Worm (Caenorhabditis elegans) whole organism, young adult: ENCODE data around the gene str-217.

ENCODE experiments used
- C06A6.2 ChIP-seq: fragments of 200-800 bp; sonication (Bioruptor generic); conservative IDR thresholded peaks from 2 replicates; pipeline ENCODE4 v1.3.6; 2022; ENCODE audit warnings: missing genetic modification characterization, missing compliant biosample characterization
- C17E4.6 ChIP-seq: fragments of 200-800 bp; sonication (Bioruptor generic); IDR thresholded peaks from 2 replicates; pipeline ENCODE4 v1.3.6; 2022; ENCODE audit warnings: missing genetic modification reagents, missing genetic modification characterization, missing compliant biosample characterization
- F37B4.10 ChIP-seq: fragments of 200-800 bp; sonication (Bioruptor generic); IDR thresholded peaks from 2 replicates; pipeline ENCODE4 v1.3.6; 2022; ENCODE audit warnings: missing genetic modification characterization, missing compliant biosample characterization
- Y53G8AR.9 ChIP-seq: fragments of 200-800 bp; sonication (Bioruptor generic); conservative IDR thresholded peaks from 2 replicates; pipeline ENCODE4 v1.3.6; 2022; ENCODE audit warnings: missing genetic modification reagents, missing genetic modification characterization, missing compliant biosample characterization
- ama-1 ChIP-seq, 3 experiments: fragments of 150-350 bp in 1 of 3; sonication (generic microtip) in 2 of 3; optimal IDR thresholded peaks; 2 replicates each; lab custom pipeline; 2014 to 2018; ENCODE audit warnings: missing biosample characterization in 2 of 3, missing genetic modification characterization in 2 of 3, missing genetic modification reagents in 2 of 3
- egl-18 ChIP-seq: fragments of 200-800 bp; sonication (Bioruptor generic); IDR thresholded peaks from 2 replicates; pipeline ENCODE4 v1.3.6; 2022; ENCODE audit warnings: missing genetic modification reagents, missing genetic modification characterization, missing compliant biosample characterization
- rec-8 ChIP-seq, 2 experiments: sonication (generic microtip); optimal IDR thresholded peaks; 2 replicates each; lab custom pipeline; 2016; ENCODE audit warnings: mild to moderate bottlenecking in 2 of 2, missing genetic modification characterization in 2 of 2, missing genetic modification reagents in 2 of 2, missing genotype in 2 of 2, missing biosample characterization in 1 of 2, missing compliant biosample characterization in 1 of 2, moderate library complexity in 1 of 2
- ztf-6 ChIP-seq: fragments of 200-800 bp; sonication (Bioruptor generic); IDR thresholded peaks from 2 replicates; pipeline ENCODE4 v1.3.6; 2022; ENCODE audit warnings: missing genetic modification reagents, missing genetic modification characterization, missing compliant biosample characterization

DNA sequence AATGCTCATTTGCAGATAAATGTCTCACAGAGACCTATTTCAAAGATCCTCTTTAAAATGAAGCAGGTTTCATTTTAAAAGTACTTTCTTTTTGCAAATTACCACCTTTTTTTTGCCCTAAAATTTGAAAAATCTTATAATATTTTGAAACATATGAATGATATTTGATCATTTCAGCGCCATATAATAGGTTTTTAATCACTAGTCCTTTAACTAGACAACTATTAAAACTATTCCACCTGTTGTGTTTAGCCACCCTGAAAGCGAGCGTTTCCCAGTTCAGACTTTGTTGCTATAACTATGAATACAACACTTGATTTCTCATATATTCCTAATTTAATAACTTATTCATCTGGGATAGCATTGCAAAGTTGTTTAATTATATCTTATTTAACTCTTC is 8.4 kb downstream of the str-217 start, which contains the start of gene srz-95:
- TF ChIP-seq Y53G8AR.9, result no peak
- TF ChIP-seq egl-18 (GFP tag; lab: Robert Waterston, UW), result no peak
- no peak for TF ChIP-seq rec-8 (tag; optimal IDR thresholded peaks at IDR 0.05; lab: Kevin White, UChicago)
- TF ChIP-seq ama-1 (optimal IDR thresholded peaks at IDR 0.05; lab: Kevin White, UChicago), result no peak
- no peak for TF ChIP-seq ama-1 (GFP tag; optimal IDR thresholded peaks at IDR 0.05; lab: Kevin White, UChicago)
- TF ChIP-seq C06A6.2 (GFP tag; lab: Robert Waterston, UW), result no peak
- TF ChIP-seq ztf-6 (GFP tag; lab: Robert Waterston, UW), result no peak
- TF ChIP-seq C17E4.6 (GFP tag; lab: Robert Waterston, UW), result no peak
- no peak for TF ChIP-seq F37B4.10 (GFP tag; lab: Robert Waterston, UW)
